Worm (Caenorhabditis elegans) whole organism, young adult: ENCODE measurements around the gene R05F9.9.

Source experiments
- B0336.3 ChIP-seq: fragments of 200-800 bp; sonication (Bioruptor generic); IDR thresholded peaks from 2 replicates; pipeline ENCODE4 v1.3.6; 2022; ENCODE audit warnings: missing genetic modification characterization, missing compliant biosample characterization
- F10E7.11 ChIP-seq: sonication (generic microtip); optimal IDR thresholded peaks from 2 replicates; lab custom pipeline; 2017; ENCODE audit warnings: mild to moderate bottlenecking, missing genetic modification characterization, moderate library complexity, missing compliant biosample characterization
- F22D6.2 ChIP-seq: sonication (generic microtip); optimal IDR thresholded peaks from 2 replicates; lab custom pipeline; 2016; ENCODE audit warnings: mild to moderate bottlenecking, missing genetic modification characterization, missing compliant biosample characterization
- F37B4.10 ChIP-seq: fragments of 200-800 bp; sonication (Bioruptor generic); IDR thresholded peaks from 2 replicates; pipeline ENCODE4 v1.3.6; 2022; ENCODE audit warnings: missing genetic modification characterization, missing compliant biosample characterization
- K11D2.4 ChIP-seq: fragments of 200-800 bp; sonication (Bioruptor generic); IDR thresholded peaks from 2 replicates; pipeline ENCODE4 v1.3.6; 2022; ENCODE audit warnings: missing genetic modification reagents, missing genetic modification characterization, missing compliant biosample characterization
- T07F8.4 ChIP-seq: sonication (generic microtip); optimal IDR thresholded peaks from 2 replicates; lab custom pipeline; 2016; ENCODE audit warnings: mild to moderate bottlenecking, missing genetic modification characterization, moderate library complexity, missing compliant biosample characterization
- Y53F4B.3 ChIP-seq: fragments of 200-800 bp; sonication (Bioruptor generic); IDR thresholded peaks from 2 replicates; pipeline ENCODE4 v1.3.6; 2022; ENCODE audit warnings: missing genetic modification reagents, missing genetic modification characterization, missing compliant biosample characterization
- Y53G8AR.9 ChIP-seq: fragments of 200-800 bp; sonication (Bioruptor generic); conservative IDR thresholded peaks from 2 replicates; pipeline ENCODE4 v1.3.6; 2022; ENCODE audit warnings: missing genetic modification reagents, missing genetic modification characterization, missing compliant biosample characterization
- aptf-3 ChIP-seq: fragments of 200-800 bp; sonication (Bioruptor generic); IDR thresholded peaks from 2 replicates; pipeline ENCODE4 v1.3.6; 2022; ENCODE audit warnings: missing genetic modification characterization, missing compliant biosample characterization
- attf-5 ChIP-seq: fragments of 200-800 bp; sonication (Bioruptor generic); optimal IDR thresholded peaks from 2 replicates; lab custom pipeline; 2018; ENCODE audit warnings: mild to moderate bottlenecking, missing genetic modification characterization, missing compliant biosample characterization
- ccch-3 ChIP-seq: fragments of 200-800 bp; sonication (Bioruptor generic); optimal IDR thresholded peaks from 2 replicates; lab custom pipeline; 2018; ENCODE audit warnings: mild to moderate bottlenecking, missing genetic modification characterization, missing compliant biosample characterization
- cebp-1 ChIP-seq, 2 experiments: fragments of 200-800 bp in 1 of 2; sonication (Bioruptor generic) in 1 of 2; sonication (generic microtip) in 1 of 2; IDR thresholded peaks in 1 of 2; optimal IDR thresholded peaks in 1 of 2; 2 replicates each; pipeline versions ENCODE4 v1.3.6 to Lab custom; 2017 to 2022; ENCODE audit warnings: missing compliant biosample characterization in 2 of 2, missing genetic modification characterization in 2 of 2, mild to moderate bottlenecking in 1 of 2, missing genetic modification reagents in 1 of 2, moderate library complexity in 1 of 2
- cebp-2 ChIP-seq: fragments of 200-800 bp; sonication (Bioruptor generic); IDR thresholded peaks from 2 replicates; pipeline ENCODE4 v1.3.6; 2022; ENCODE audit warnings: missing genetic modification characterization, missing compliant biosample characterization
- ceh-27 ChIP-seq: fragments of 200-800 bp; sonication (Bioruptor generic); optimal IDR thresholded peaks from 2 replicates; lab custom pipeline; 2018; ENCODE audit warnings: mild to moderate bottlenecking, missing genetic modification characterization, moderate library complexity, missing compliant biosample characterization
- ceh-58 ChIP-seq: fragments of 200-800 bp; sonication (Bioruptor generic); IDR thresholded peaks from 2 replicates; pipeline ENCODE4 v1.3.6; 2022; ENCODE audit warnings: missing genetic modification characterization, missing compliant biosample characterization
- dox-1 ChIP-seq: fragments of 200-800 bp; sonication (Bioruptor generic); IDR thresholded peaks from 2 replicates; pipeline ENCODE4 v1.3.6; 2022; ENCODE audit warnings: missing genetic modification reagents, missing genetic modification characterization, missing compliant biosample characterization
- gei-17 ChIP-seq: fragments of 200-800 bp; sonication (Bioruptor generic); optimal IDR thresholded peaks from 2 replicates; lab custom pipeline; 2018; ENCODE audit warnings: mild to moderate bottlenecking, missing genetic modification characterization, missing compliant biosample characterization
- hmg-1.2 ChIP-seq: fragments of 200-800 bp; sonication (Bioruptor generic); IDR thresholded peaks from 2 replicates; pipeline ENCODE4 v1.3.6; 2022; ENCODE audit warnings: missing genetic modification reagents, missing genetic modification characterization, missing compliant biosample characterization
- hmg-20 ChIP-seq: fragments of 200-800 bp; sonication (Bioruptor generic); IDR thresholded peaks from 2 replicates; pipeline ENCODE4 v1.3.6; 2022; ENCODE audit warnings: missing genetic modification reagents, missing genetic modification characterization, missing compliant biosample characterization
- hsf-1 ChIP-seq: fragments of 200-800 bp; sonication (Bioruptor generic); IDR thresholded peaks from 2 replicates; pipeline ENCODE4 v1.3.6; 2022; ENCODE audit warnings: missing genetic modification reagents, missing genetic modification characterization, missing compliant biosample characterization
- lag-1 ChIP-seq: fragments of 200-800 bp; sonication (Bioruptor generic); IDR thresholded peaks from 2 replicates; pipeline ENCODE4 v1.3.6; 2022; ENCODE audit warnings: missing genetic modification reagents, missing genetic modification characterization, missing compliant biosample characterization
- let-607 ChIP-seq, 2 experiments: fragments of 200-800 bp in 1 of 2; sonication (Bioruptor generic) in 1 of 2; sonication (generic microtip) in 1 of 2; optimal IDR thresholded peaks; 2 replicates each; lab custom pipeline; 2016 to 2018; ENCODE audit warnings: mild to moderate bottlenecking in 2 of 2, missing compliant biosample characterization in 2 of 2, missing genetic modification characterization in 2 of 2, moderate library complexity in 2 of 2, missing genotype in 1 of 2
- lin-35 ChIP-seq, 3 experiments: fragments of 150-350 bp in 2 of 3; sonication (generic microtip) in 1 of 3; optimal IDR thresholded peaks; 2 replicates each; lab custom pipeline; 2014 to 2018; ENCODE audit warnings: missing biosample characterization in 3 of 3, missing genetic modification characterization in 3 of 3, missing genetic modification reagents in 3 of 3
- lin-40 ChIP-seq: sonication (generic microtip); optimal IDR thresholded peaks from 2 replicates; lab custom pipeline; 2016; ENCODE audit warnings: missing genetic modification characterization, mild to moderate bottlenecking, missing compliant biosample characterization, missing genotype, missing genetic modification reagents
- lsl-1 ChIP-seq: fragments of 200-800 bp; sonication (Bioruptor generic); optimal IDR thresholded peaks from 2 replicates; lab custom pipeline; 2018; ENCODE audit warnings: mild to moderate bottlenecking, missing genetic modification characterization, moderate library complexity, missing compliant biosample characterization
- madf-6 ChIP-seq: fragments of 200-800 bp; sonication (Bioruptor generic); IDR thresholded peaks from 2 replicates; pipeline ENCODE4 v1.3.6; 2022; ENCODE audit warnings: missing genetic modification reagents, missing genetic modification characterization, missing compliant biosample characterization
- madf-8 ChIP-seq: fragments of 200-800 bp; sonication (Bioruptor generic); conservative IDR thresholded peaks from 2 replicates; pipeline ENCODE4 v1.3.6; 2022; ENCODE audit warnings: missing genetic modification reagents, missing genetic modification characterization, missing compliant biosample characterization
- mcd-1 ChIP-seq: fragments of 200-800 bp; sonication (Bioruptor generic); IDR thresholded peaks from 2 replicates; pipeline ENCODE4 v1.3.6; 2022; ENCODE audit warnings: missing genetic modification reagents, missing genetic modification characterization, missing compliant biosample characterization
- nfya-1 ChIP-seq: sonication (generic microtip); optimal IDR thresholded peaks from 2 replicates; lab custom pipeline; 2017; ENCODE audit warnings: antibody characterized with exemption, missing compliant biosample characterization, missing genetic modification characterization, borderline replicate concordance; ENCODE audit not compliant: insufficient read depth
- nhr-179 ChIP-seq: sonication (generic microtip); optimal IDR thresholded peaks from 2 replicates; lab custom pipeline; 2016; ENCODE audit warnings: mild to moderate bottlenecking, missing genetic modification characterization, missing compliant biosample characterization
- nhr-80 ChIP-seq: sonication (generic microtip); optimal IDR thresholded peaks from 2 replicates; lab custom pipeline; 2016; ENCODE audit warnings: missing genetic modification characterization, missing compliant biosample characterization
- pbrm-1 ChIP-seq: fragments of 200-800 bp; sonication (Bioruptor generic); IDR thresholded peaks from 2 replicates; pipeline ENCODE4 v1.3.6; 2022; ENCODE audit warnings: missing genetic modification reagents, missing genetic modification characterization, missing compliant biosample characterization
- repo-1 ChIP-seq: sonication (generic microtip); optimal IDR thresholded peaks from 2 replicates; lab custom pipeline; 2017; ENCODE audit warnings: mild to moderate bottlenecking, missing genetic modification characterization, missing compliant biosample characterization
- sdz-38 ChIP-seq: sonication (generic microtip); optimal IDR thresholded peaks from 2 replicates; lab custom pipeline; 2016; ENCODE audit warnings: missing genotype, missing genetic modification characterization, missing compliant biosample characterization
- snpc-1.3 ChIP-seq: sonication (generic microtip); optimal IDR thresholded peaks from 2 replicates; lab custom pipeline; 2017; ENCODE audit warnings: missing genetic modification characterization, mild to moderate bottlenecking, missing compliant biosample characterization, antibody characterized with exemption, moderate library complexity, missing genotype, missing genetic modification reagents; ENCODE audit not compliant: insufficient read depth
- tbx-9 ChIP-seq: sonication (generic microtip); optimal IDR thresholded peaks from 2 replicates; lab custom pipeline; 2016; ENCODE audit warnings: borderline replicate concordance, missing genetic modification characterization, inconsistent platforms, missing compliant biosample characterization
- unc-130 ChIP-seq: sonication (generic microtip); optimal IDR thresholded peaks from 2 replicates; lab custom pipeline; 2016; ENCODE audit warnings: missing genetic modification reagents, missing genetic modification characterization, missing compliant biosample characterization
- unc-62 ChIP-seq: fragments of 150-350 bp; optimal IDR thresholded peaks from 2 replicates; lab custom pipeline; 2014; ENCODE audit warnings: missing biosample characterization, missing genetic modification reagents, missing genetic modification characterization
- zim-3 ChIP-seq: sonication (generic microtip); optimal IDR thresholded peaks from 2 replicates; lab custom pipeline; 2017; ENCODE audit warnings: mild to moderate bottlenecking, missing genetic modification characterization, moderate library complexity, missing compliant biosample characterization
- ztf-26 ChIP-seq: sonication (generic microtip); optimal IDR thresholded peaks from 2 replicates; lab custom pipeline; 2017; ENCODE audit warnings: missing genetic modification characterization, missing compliant biosample characterization

R05F9.9 gene

DNA sequence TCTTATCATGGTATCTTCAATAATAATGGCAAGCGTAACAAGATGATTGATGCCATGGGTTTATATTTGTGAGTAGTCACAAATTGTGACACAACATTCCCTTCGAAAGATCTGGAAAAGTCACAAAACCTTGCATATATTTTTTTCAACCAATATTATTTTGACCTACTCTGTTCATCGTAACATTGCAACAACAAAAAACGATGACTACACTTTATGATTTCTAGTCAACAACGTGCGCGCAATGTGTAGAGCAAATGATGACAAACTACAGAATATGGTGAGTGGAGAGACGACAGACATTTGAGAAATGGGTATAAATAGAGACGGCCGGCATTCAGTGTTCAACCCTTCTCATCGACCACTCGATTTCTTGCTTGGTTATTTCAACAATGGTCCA lies 20.2 kb downstream of the R05F9.9 start, which contains the start of gene gst-7 (continued):
- TF ChIP-seq madf-6 (GFP tag; lab: Robert Waterston, UW): peak; percentile 72
- TF ChIP-seq unc-62 (GFP tag; lab: Kevin White, UChicago): no peak
- TF ChIP-seq F37B4.10 (GFP tag; lab: Robert Waterston, UW): no peak
- no peak for TF ChIP-seq ceh-58 (GFP tag; lab: Robert Waterston, UW)
- no peak for TF ChIP-seq cebp-1 (GFP tag; IDR thresholded peaks at IDR 0.05; lab: Robert Waterston, UW)
- TF ChIP-seq cebp-1 (tag; optimal IDR thresholded peaks at IDR 0.05; lab: Kevin White, UChicago): peak; percentile 1
- no peak for TF ChIP-seq gei-17 (GFP tag; lab: Kevin White, UChicago)
- TF ChIP-seq unc-130 (GFP tag; lab: Kevin White, UChicago): no peak
- peak; percentile 35; the same call in 1 of the 2 replicates for TF ChIP-seq madf-8
- TF ChIP-seq ccch-3 (GFP tag; lab: Kevin White, UChicago): no peak
- peak; percentile 10 for TF ChIP-seq lsl-1 (GFP tag; lab: Kevin White, UChicago)
- TF ChIP-seq lin-40 (tag; lab: Kevin White, UChicago): peak; percentile 28
- 0 out of 2 replicates have a peak, but pooled peaks have one; percentile 60 for TF ChIP-seq aptf-3 (GFP tag; lab: Robert Waterston, UW)
- TF ChIP-seq hmg-20 (GFP tag; lab: Robert Waterston, UW): no peak
- peak; percentile 44; the same call in 1 of the 2 replicates for TF ChIP-seq hsf-1 (GFP tag; lab: Robert Waterston, UW)
- 0 out of 2 replicates have a peak, but pooled peaks have one; percentile 7 for TF ChIP-seq dox-1 (GFP tag; lab: Robert Waterston, UW)
- peak; percentile 38 for TF ChIP-seq ceh-27 (GFP tag; lab: Kevin White, UChicago)
- TF ChIP-seq ztf-26: no peak
- TF ChIP-seq snpc-1.3 (tag; lab: Kevin White, UChicago): no peak
- no peak for TF ChIP-seq sdz-38
- peak; percentile 58 for TF ChIP-seq nhr-80
- TF ChIP-seq tbx-9 (tag; lab: Kevin White, UChicago): no peak
- TF ChIP-seq K11D2.4 (GFP tag; lab: Robert Waterston, UW): no peak
- TF ChIP-seq, all 124 proteins: peak for 17

DNA sequence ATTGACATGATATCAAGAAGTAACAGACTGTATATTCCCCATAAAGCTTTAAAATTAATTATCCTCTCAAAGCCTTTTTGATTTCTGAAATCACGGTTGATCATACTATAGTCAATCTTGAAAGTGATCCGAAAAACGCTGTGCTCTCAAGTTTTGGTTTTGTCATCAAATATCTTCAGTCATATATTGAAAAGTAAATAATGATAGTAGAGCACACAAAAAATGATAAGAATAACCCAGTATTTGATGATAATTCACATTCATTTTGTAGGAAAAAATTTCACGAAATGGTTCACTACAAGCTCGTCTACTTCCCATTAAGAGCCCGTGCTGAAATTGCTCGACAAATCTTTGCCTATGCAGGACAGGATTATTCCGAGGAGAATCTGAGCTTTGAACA lies 22.3 kb downstream of the R05F9.9 start, which contains the start of gene gst-6:
Gene gst-6, plus strand, starts transcription at position 263 of the 400 bp plus-strand sequence.
- TF ChIP-seq ccch-3 (GFP tag; lab: Kevin White, UChicago): no peak
- TF ChIP-seq pbrm-1: no peak
- no peak for TF ChIP-seq lag-1 (GFP tag; lab: Robert Waterston, UW)
- TF ChIP-seq lin-35 (GFP tag; optimal IDR thresholded peaks at IDR 0.05; lab: Kevin White, UChicago): no peak
- TF ChIP-seq T07F8.4 (tag; lab: Kevin White, UChicago): no peak
- peak; percentile 29 for TF ChIP-seq nhr-80
- no peak for TF ChIP-seq repo-1

DNA sequence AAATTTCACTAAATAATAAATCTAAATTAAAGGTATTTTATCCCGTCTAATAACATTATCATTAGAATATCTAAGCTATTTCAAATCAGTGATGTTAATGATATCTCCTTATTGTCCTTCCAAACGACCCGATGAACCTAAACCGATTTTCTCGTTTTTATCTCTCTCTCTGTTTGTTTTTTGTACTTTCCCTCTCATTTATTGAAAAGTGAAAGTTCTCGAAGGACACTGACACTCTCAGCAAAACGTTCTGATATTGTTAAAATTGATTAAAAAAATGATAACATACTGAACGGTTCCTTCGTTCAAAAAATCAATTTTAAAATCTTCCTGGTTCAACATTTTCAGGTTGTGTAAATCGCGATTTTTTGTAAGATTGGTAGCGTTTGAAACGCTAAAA lies 25.8 kb downstream of the R05F9.9 start, which contains the start of gene F11G11.13:
Gene F11G11.13, minus strand, starts transcription at position 89 of the 400 bp plus-strand sequence.
- TF ChIP-seq nfya-1: no peak
- peak; percentile 16 for TF ChIP-seq lin-40 (tag; lab: Kevin White, UChicago)
- TF ChIP-seq, all 124 proteins: peak for 1

DNA sequence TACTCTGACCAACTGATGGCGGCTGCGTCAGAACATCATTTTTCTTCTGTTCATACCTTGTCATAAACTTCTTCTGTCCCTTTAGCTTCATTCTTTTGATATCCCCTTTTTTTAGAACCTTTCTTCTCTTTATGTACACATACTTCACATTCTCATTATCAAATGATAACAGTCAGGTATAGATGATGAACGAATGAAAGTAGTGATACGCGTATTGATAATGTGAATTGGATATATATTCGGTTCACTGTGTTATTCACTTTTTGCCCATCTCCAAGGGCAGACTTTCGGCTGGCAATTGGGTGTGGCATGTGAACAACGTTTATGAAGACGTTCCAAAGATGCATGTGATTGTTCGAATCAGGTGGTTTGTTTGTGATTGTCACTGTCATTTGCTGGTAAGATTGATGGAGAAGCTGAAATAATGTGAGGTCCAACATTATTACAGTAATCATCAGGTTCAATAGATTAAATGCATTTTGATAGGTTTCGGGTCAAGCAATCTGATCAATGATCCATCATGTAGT lies 27.5 kb downstream of the R05F9.9 start, which contains the start of gene F11G11.15:
Gene F11G11.15, plus strand, starts transcription at position 511 of the 527 bp plus-strand sequence.
- peak; percentile 39 for TF ChIP-seq ztf-26
- TF ChIP-seq cebp-2 (GFP tag; lab: Robert Waterston, UW): no peak

DNA sequence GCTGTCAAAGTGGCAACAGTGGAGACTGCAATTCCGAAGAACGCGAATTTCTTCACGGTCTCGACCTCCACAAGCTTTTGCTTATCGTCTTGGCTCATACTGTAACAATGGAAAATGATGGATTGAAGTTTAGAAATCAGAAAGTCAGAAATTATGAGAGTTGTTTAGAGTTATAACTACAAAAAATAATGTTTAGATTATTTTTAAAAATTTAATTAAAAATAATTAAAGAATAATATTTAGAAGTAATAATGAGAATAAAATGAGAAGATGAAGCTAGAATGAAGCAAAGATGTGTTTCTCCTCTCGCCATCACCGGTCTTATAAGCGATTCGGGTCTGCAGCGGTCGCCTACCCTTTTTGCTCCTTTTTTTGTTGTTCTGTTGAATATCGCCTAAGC lies 28.9 kb downstream of the R05F9.9 start, which contains the start of gene col-73:
Gene col-73, minus strand, starts transcription at position 101 of the 400 bp plus-strand sequence.
- no peak for TF ChIP-seq F22D6.2 (tag; lab: Kevin White, UChicago)
- no peak for TF ChIP-seq hmg-1.2 (GFP tag; lab: Robert Waterston, UW)
- TF ChIP-seq attf-5 (GFP tag; lab: Kevin White, UChicago): no peak
- TF ChIP-seq let-607 (tag; optimal IDR thresholded peaks at IDR 0.05; lab: Kevin White, UChicago): no peak
- no peak for TF ChIP-seq F10E7.11
- no peak for TF ChIP-seq Y53G8AR.9 (GFP tag; lab: Robert Waterston, UW)
- TF ChIP-seq nhr-179: no peak
- TF ChIP-seq zim-3: no peak
- TF ChIP-seq Y53F4B.3: no peak
- no peak for TF ChIP-seq B0336.3 (GFP tag; lab: Robert Waterston, UW)
- no peak for TF ChIP-seq mcd-1
- TF ChIP-seq, all 124 proteins: peak for 0
